Fruit fly (Drosophila melanogaster) whole organism, prepupa: ENCODE results near the gene Kah.

Experiments used
- Blimp-1 ChIP-seq: fragments of 200-800 bp; sonication (Bioruptor generic); optimal IDR thresholded peaks from 3 replicates; lab custom pipeline; 2017; ENCODE audit warnings: missing biosample characterization, missing genetic modification characterization, mild to moderate bottlenecking, moderate library complexity, missing genetic modification reagents
- CG10631 ChIP-seq: fragments of 200-800 bp; sonication (Bioruptor generic); optimal IDR thresholded peaks from 2 replicates; lab custom pipeline; 2016; ENCODE audit warnings: missing biosample characterization, missing genetic modification characterization
- CG10669 ChIP-seq: fragments of 200-800 bp; sonication (Bioruptor generic); optimal IDR thresholded peaks from 3 replicates; lab custom pipeline; 2018; ENCODE audit warnings: missing biosample characterization, mild to moderate bottlenecking, missing genetic modification characterization, moderate library complexity
- CG11762 ChIP-seq: fragments of 200-800 bp; sonication (Bioruptor generic); optimal IDR thresholded peaks from 3 replicates; lab custom pipeline; 2016; ENCODE audit warnings: missing biosample characterization, missing genetic modification characterization; ENCODE audit not compliant: insufficient read depth
- CG11902 ChIP-seq: fragments of 200-800 bp; sonication (Bioruptor generic); optimal IDR thresholded peaks from 3 replicates; lab custom pipeline; 2016; ENCODE audit warnings: missing biosample characterization, missing genetic modification characterization
- CG16779 ChIP-seq: fragments of 200-800 bp; sonication (Bioruptor generic); optimal IDR thresholded peaks from 3 replicates; lab custom pipeline; 2017; ENCODE audit warnings: missing biosample characterization, mild to moderate bottlenecking, missing genetic modification characterization
- CG3032 ChIP-seq: fragments of 200-800 bp; optimal IDR thresholded peaks from 2 replicates; lab custom pipeline; 2019; ENCODE audit warnings: missing biosample characterization, mild to moderate bottlenecking, missing genetic modification characterization, moderate library complexity
- CG31627 ChIP-seq: fragments of 200-800 bp; sonication (Bioruptor generic); optimal IDR thresholded peaks from 3 replicates; lab custom pipeline; 2016; ENCODE audit warnings: missing biosample characterization, missing genetic modification characterization
- CG34406 ChIP-seq: fragments of 200-800 bp; sonication (Bioruptor generic); optimal IDR thresholded peaks from 3 replicates; lab custom pipeline; 2016; ENCODE audit warnings: missing biosample characterization, missing genetic modification characterization
- CG3919 ChIP-seq: fragments of 200-800 bp; sonication (Bioruptor generic); optimal IDR thresholded peaks from 3 replicates; lab custom pipeline; 2016; ENCODE audit warnings: missing biosample characterization, missing genetic modification characterization
- CG4318 ChIP-seq: fragments of 200-800 bp; sonication (Bioruptor generic); optimal IDR thresholded peaks from 3 replicates; lab custom pipeline; 2017; ENCODE audit warnings: missing biosample characterization, mild to moderate bottlenecking, missing genetic modification characterization
- CG6163 ChIP-seq: fragments of 200-800 bp; sonication (Bioruptor generic); IDR thresholded peaks from 3 replicates; pipeline ENCODE4 v1.3.6; 2022; ENCODE audit warnings: missing biosample characterization, missing genetic modification characterization
- CG6276 ChIP-seq: fragments of 200-800 bp; sonication (Bioruptor generic); optimal IDR thresholded peaks from 2 replicates; lab custom pipeline; 2017; ENCODE audit warnings: missing biosample characterization, mild to moderate bottlenecking, missing genetic modification characterization
- CG6854 ChIP-seq: fragments of 200-800 bp; sonication (Bioruptor generic); optimal IDR thresholded peaks from 2 replicates; lab custom pipeline; 2017; ENCODE audit warnings: missing biosample characterization, mild to moderate bottlenecking, missing genetic modification characterization
- CG7368 ChIP-seq: fragments of 200-800 bp; sonication (Bioruptor generic); optimal IDR thresholded peaks from 3 replicates; lab custom pipeline; 2016; ENCODE audit warnings: missing biosample characterization, missing genetic modification characterization
- CG8119 ChIP-seq: fragments of 200-800 bp; sonication (Bioruptor generic); IDR thresholded peaks from 3 replicates; pipeline ENCODE4 v1.3.6; 2022; ENCODE audit warnings: missing biosample characterization, missing genetic modification characterization
- CG8319 ChIP-seq: fragments of 200-800 bp; sonication (Bioruptor generic); optimal IDR thresholded peaks from 3 replicates; lab custom pipeline; 2016; ENCODE audit warnings: missing biosample characterization, missing genetic modification characterization
- CG8632 ChIP-seq: fragments of 200-800 bp; sonication (Bioruptor generic); optimal IDR thresholded peaks from 3 replicates; lab custom pipeline; 2016; ENCODE audit warnings: missing biosample characterization, missing genetic modification characterization
- CG9139 ChIP-seq: fragments of 200-800 bp; sonication (Bioruptor generic); optimal IDR thresholded peaks from 3 replicates; lab custom pipeline; 2017; ENCODE audit warnings: missing biosample characterization, mild to moderate bottlenecking, missing genetic modification characterization
- Eip75B ChIP-seq: fragments of 200-800 bp; sonication (Bioruptor generic); optimal IDR thresholded peaks from 3 replicates; lab custom pipeline; 2016; ENCODE audit warnings: missing biosample characterization, missing genetic modification characterization
- Eip78C ChIP-seq: fragments of 200-800 bp; sonication (Bioruptor generic); peaks from one replicate; lab custom pipeline; 2016; ENCODE audit warnings: missing biosample characterization, missing genetic modification characterization
- Ets21C ChIP-seq: fragments of 200-800 bp; sonication (Bioruptor generic); optimal IDR thresholded peaks from 3 replicates; lab custom pipeline; 2016; ENCODE audit warnings: missing biosample characterization, missing genetic modification characterization
- Ets96B ChIP-seq: fragments of 200-800 bp; optimal IDR thresholded peaks from 2 replicates; lab custom pipeline; 2019; ENCODE audit warnings: missing biosample characterization, mild to moderate bottlenecking, missing genetic modification characterization, moderate library complexity
- Gug ChIP-seq: fragments of 200-800 bp; sonication (Bioruptor generic); IDR thresholded peaks from 2 replicates; pipeline ENCODE4 v1.3.6; 2022; ENCODE audit warnings: missing biosample characterization, missing genetic modification characterization
- Hr38 ChIP-seq: sonication (Bioruptor generic); optimal IDR thresholded peaks from 2 replicates; lab custom pipeline; 2016; ENCODE audit warnings: missing biosample characterization, missing genetic modification characterization
- Hr4 ChIP-seq: fragments of 200-800 bp; sonication (Bioruptor generic); optimal IDR thresholded peaks from 3 replicates; lab custom pipeline; 2016; ENCODE audit warnings: missing biosample characterization, missing genetic modification characterization
- Lpt ChIP-seq: fragments of 200-800 bp; sonication (Bioruptor generic); optimal IDR thresholded peaks from 3 replicates; lab custom pipeline; 2016; ENCODE audit warnings: missing biosample characterization, missing genetic modification characterization
- Met ChIP-seq: fragments of 200-800 bp; sonication (Bioruptor generic); optimal IDR thresholded peaks from 3 replicates; lab custom pipeline; 2016; ENCODE audit warnings: missing biosample characterization, missing genetic modification characterization
- Sox102F ChIP-seq: fragments of 200-800 bp; sonication (Bioruptor generic); optimal IDR thresholded peaks from 2 replicates; lab custom pipeline; 2016; ENCODE audit warnings: missing biosample characterization, mild to moderate bottlenecking, missing genetic modification characterization
- Sox14 ChIP-seq: fragments of 200-800 bp; sonication (Bioruptor generic); optimal IDR thresholded peaks from 3 replicates; lab custom pipeline; 2016; ENCODE audit warnings: missing biosample characterization, missing genetic modification characterization
- acj6 ChIP-seq: fragments of 200-800 bp; sonication (Bioruptor generic); optimal IDR thresholded peaks from 3 replicates; lab custom pipeline; 2016; ENCODE audit warnings: missing biosample characterization, missing genetic modification characterization
- cyc ChIP-seq: fragments of 200-800 bp; sonication (Bioruptor generic); optimal IDR thresholded peaks from 3 replicates; lab custom pipeline; 2016; ENCODE audit warnings: missing biosample characterization, missing genetic modification characterization
- dsx ChIP-seq: fragments of 200-800 bp; optimal IDR thresholded peaks from 3 replicates; lab custom pipeline; 2019; ENCODE audit warnings: missing biosample characterization, mild to moderate bottlenecking, missing genetic modification characterization, moderate library complexity; ENCODE audit not compliant: poor library complexity, severe bottlenecking
- eg ChIP-seq: fragments of 200-800 bp; sonication (Bioruptor generic); IDR thresholded peaks from 3 replicates; pipeline ENCODE4 v1.3.6; 2022; ENCODE audit warnings: missing biosample characterization, missing genetic modification characterization
- fd59A ChIP-seq: fragments of 200-800 bp; sonication (Bioruptor generic); optimal IDR thresholded peaks from 2 replicates; lab custom pipeline; 2017; ENCODE audit warnings: missing biosample characterization, mild to moderate bottlenecking, missing genetic modification characterization, missing genetic modification reagents
- fd85E ChIP-seq: fragments of 200-800 bp; sonication (Bioruptor generic); optimal IDR thresholded peaks from 3 replicates; lab custom pipeline; 2016; ENCODE audit warnings: missing biosample characterization, missing genetic modification characterization
- fkh ChIP-seq: fragments of 200-800 bp; sonication (Bioruptor generic); optimal IDR thresholded peaks from 3 replicates; lab custom pipeline; 2017; ENCODE audit warnings: missing biosample characterization, mild to moderate bottlenecking, missing genetic modification characterization, moderate library complexity
- pdm3 ChIP-seq: fragments of 200-800 bp; sonication (Bioruptor generic); optimal IDR thresholded peaks from 3 replicates; lab custom pipeline; 2016; ENCODE audit warnings: missing biosample characterization, missing genetic modification characterization
- salr ChIP-seq, 2 experiments: fragments of 200-800 bp; sonication (Bioruptor generic); optimal IDR thresholded peaks; 3 replicates each; lab custom pipeline; 2016 to 2018; ENCODE audit warnings: missing biosample characterization in 2 of 2, missing genetic modification characterization in 2 of 2, mild to moderate bottlenecking in 1 of 2
- spab ChIP-seq: fragments of 200-800 bp; sonication (Bioruptor generic); optimal IDR thresholded peaks from 2 replicates; lab custom pipeline; 2017; ENCODE audit warnings: missing biosample characterization, mild to moderate bottlenecking, missing genetic modification characterization, missing genetic modification reagents
- ss ChIP-seq, 2 experiments: fragments of 200-800 bp; sonication (Bioruptor generic); optimal IDR thresholded peaks; 2 replicates in 1 of 2; 3 replicates in 1 of 2; lab custom pipeline; 2017 to 2018; ENCODE audit warnings: mild to moderate bottlenecking in 2 of 2, missing biosample characterization in 2 of 2, missing genetic modification characterization in 2 of 2, moderate library complexity in 1 of 2

Kah gene

DNA sequence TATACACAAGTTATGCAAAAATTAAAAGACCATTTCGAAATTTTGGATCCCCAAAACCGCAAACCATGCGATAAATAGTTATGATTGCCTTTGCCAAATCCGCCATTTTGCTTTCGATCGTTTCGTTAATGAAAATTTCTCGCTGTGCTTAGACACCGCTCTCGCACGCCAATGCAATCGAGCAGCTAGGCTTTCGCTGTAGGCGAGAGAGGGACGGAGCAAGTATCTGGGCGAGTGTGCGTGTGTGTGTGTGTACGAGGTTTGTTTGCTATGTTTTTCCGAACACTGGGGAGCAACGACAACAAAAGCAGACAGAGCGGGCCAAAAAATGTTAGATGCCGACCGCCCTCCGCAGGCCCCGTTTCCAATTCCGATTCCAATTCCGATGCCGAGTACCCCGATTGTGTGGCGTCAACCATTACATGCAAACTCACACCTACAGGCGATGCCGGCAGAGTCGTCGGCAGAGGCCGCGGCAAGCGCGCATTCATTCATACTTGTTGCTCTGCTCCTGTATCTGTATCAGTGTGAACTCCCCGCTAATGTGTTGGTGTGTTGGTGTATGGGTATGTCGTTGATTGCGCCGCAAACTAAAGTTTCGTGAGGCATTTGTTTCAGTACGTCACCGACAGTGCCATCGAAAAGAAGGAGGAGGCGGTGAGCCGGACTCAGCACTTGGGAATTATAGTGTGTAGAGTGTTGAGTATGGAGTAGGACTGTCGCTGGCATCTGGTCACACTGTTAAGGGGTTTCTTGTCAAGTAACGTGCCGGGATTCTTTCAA lies 38.9 kb upstream of the Kah start (continued):
- TF ChIP-seq Ets21C (GFP tag; lab: Kevin White, UChicago) = no peak
- TF ChIP-seq Hr38 (GFP tag; lab: Kevin White, UChicago) = no peak
- peak; percentile 23 for TF ChIP-seq CG7368 (GFP tag; lab: Kevin White, UChicago)
- TF ChIP-seq fkh (GFP tag; lab: Kevin White, UChicago) = peak; percentile 97
- no peak for TF ChIP-seq CG10631
- peak; percentile 69 for TF ChIP-seq CG6276 (GFP tag; lab: Kevin White, UChicago)
- peak; percentile 45 for TF ChIP-seq CG4318 (GFP tag; lab: Kevin White, UChicago)
- no peak for TF ChIP-seq CG11762 (GFP tag; lab: Kevin White, UChicago)
- TF ChIP-seq cyc (GFP tag; lab: Kevin White, UChicago) = peak; percentile 25
- TF ChIP-seq pdm3 = peak; percentile 32
- peak; percentile 5 for TF ChIP-seq spab (GFP tag; lab: Kevin White, UChicago)
- no peak for TF ChIP-seq Ets96B
- TF ChIP-seq Met = peak; percentile 21
- peak; percentile 51 to 76 for TF ChIP-seq ss (GFP tag; optimal IDR thresholded peaks at IDR 0.05; lab: Kevin White, UChicago)
- peak; percentile 26 for TF ChIP-seq Sox14
- TF ChIP-seq CG6163 = peak; percentile 66

DNA sequence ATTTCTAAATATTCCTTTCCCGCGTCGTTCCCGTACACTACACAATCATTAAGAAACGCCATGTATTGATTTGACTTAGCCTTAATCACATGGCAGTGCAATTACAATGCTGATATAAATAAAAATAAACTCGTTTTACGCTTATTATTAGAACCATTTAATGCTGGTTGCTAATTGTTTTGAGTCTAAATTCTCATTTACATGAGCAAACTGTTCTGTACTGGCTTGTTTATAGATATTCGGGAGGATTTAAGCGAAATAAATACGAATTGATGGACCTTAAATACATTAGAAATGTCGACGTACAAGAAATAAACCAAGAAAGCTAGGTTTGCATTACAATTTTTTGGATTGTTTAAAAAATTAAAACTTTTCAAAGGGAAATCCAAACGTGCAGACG lies 38.3 kb upstream of the Kah start:
- TF ChIP-seq Sox102F (GFP tag; lab: Kevin White, UChicago) (no peak), CG8119 (GFP tag; lab: Robert Waterston, UW) (no peak), cyc (GFP tag; lab: Kevin White, UChicago) (no peak), CG6276 (GFP tag; lab: Kevin White, UChicago) (no peak), Eip75B (GFP tag; lab: Kevin White, UChicago) (no peak), CG3032 (tag; lab: Kevin White, UChicago) (no peak), CG31627 (no peak), ss (GFP tag; optimal IDR thresholded peaks at IDR 0.05; lab: Kevin White, UChicago) (no peak), CG10669 (GFP tag; lab: Kevin White, UChicago) (no peak), CG4318 (GFP tag; lab: Kevin White, UChicago) (no peak), CG11762 (GFP tag; lab: Kevin White, UChicago) (no peak), pdm3 (no peak), Ets96B (no peak), Sox14 (no peak), fkh (GFP tag; lab: Kevin White, UChicago) (no peak), CG6854 (no peak), CG11902 (GFP tag; lab: Kevin White, UChicago) (no peak), CG16779 (tag; lab: Kevin White, UChicago) (no peak)

DNA sequence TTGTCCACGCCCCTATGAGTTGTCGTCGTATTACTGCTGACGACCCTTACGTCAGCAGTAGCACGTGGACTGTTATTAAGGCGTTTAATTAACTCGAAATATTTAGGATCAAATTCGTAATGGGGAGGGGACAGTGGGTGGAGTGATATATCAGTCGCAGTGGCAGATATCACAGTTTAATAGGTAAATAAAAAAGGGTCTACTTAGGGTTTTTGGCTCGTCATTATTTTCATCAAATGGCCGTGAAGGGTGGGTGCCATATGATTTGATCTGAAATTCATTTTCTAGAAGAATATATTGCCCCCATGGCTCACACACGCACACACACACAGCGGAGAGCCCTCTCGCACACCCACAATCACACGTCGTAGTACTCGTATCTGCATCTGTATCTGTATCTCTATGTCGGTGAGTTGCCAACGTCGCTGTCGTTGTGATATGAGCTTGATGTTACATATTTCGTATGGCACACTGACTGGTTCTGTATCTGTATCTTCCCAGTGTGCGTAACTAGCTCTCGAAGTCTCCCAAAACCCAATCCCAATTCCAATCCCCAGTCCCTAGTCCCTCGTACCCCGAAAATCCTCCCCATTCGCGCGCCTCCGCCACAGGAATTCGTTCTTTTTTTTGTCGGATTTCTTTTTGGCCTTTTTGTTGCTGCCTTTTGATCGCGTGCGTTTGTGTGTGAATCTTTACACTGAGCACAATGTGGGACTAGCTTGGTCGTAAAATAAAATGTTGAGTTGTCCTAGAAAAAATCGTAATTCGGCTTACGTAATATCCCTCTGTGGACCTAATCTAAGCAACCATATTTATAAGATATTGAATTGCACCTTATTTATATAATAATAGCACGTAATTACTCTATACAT lies 37.7 kb upstream of the Kah start:
- TF ChIP-seq ss (GFP tag; optimal IDR thresholded peaks at IDR 0.05; lab: Kevin White, UChicago) (peak; percentile 91 to 95), cyc (GFP tag; lab: Kevin White, UChicago) (peak; percentile 28), CG34406 (peak; percentile 59), Hr4 (GFP tag; lab: Kevin White, UChicago) (peak; percentile 51), CG10631 (peak; percentile 52), Sox14 (peak; percentile 37), CG8319 (GFP tag; lab: Kevin White, UChicago) (peak; percentile 24), CG3919 (peak; percentile 71), Blimp-1 (GFP tag; lab: Kevin White, UChicago) (peak; percentile 35), CG6854 (peak; percentile 87), fd59A (peak; percentile 43), CG6276 (GFP tag; lab: Kevin White, UChicago) (peak; percentile 83), Ets96B (peak; percentile 68), fkh (GFP tag; lab: Kevin White, UChicago) (peak; percentile 41), CG16779 (tag; lab: Kevin White, UChicago) (peak; percentile 90), Ets21C (GFP tag; lab: Kevin White, UChicago) (peak; percentile 17), Lpt (GFP tag; lab: Kevin White, UChicago) (peak; percentile 87), CG8632 (peak; percentile 27), fd85E (GFP tag; lab: Kevin White, UChicago) (no peak), salr (GFP tag; optimal IDR thresholded peaks at IDR 0.05; lab: Kevin White, UChicago) (peak; percentile 42 to 80), eg (peak; percentile 94), CG31627 (peak; percentile 52), CG9139 (GFP tag; lab: Kevin White, UChicago) (peak; percentile 92), CG7368 (GFP tag; lab: Kevin White, UChicago) (peak; percentile 47), dsx (peak; percentile 80), Eip78C (GFP tag; lab: Kevin White, UChicago) (peak; percentile 57), acj6 (GFP tag; lab: Kevin White, UChicago) (peak; percentile 41), Gug (peak; percentile 77)
